Worm (Caenorhabditis elegans) whole organism, L1 larva: ENCODE results near the gene cky-1.

ENCODE experiments used
- aly-2 ChIP-seq: fragments of 150-350 bp; optimal IDR thresholded peaks from 2 replicates; lab custom pipeline; 2014; ENCODE audit warnings: missing biosample characterization, missing genetic modification characterization
- ama-1 ChIP-seq: fragments of 150-350 bp; optimal IDR thresholded peaks from 2 replicates; lab custom pipeline; 2014
- ceh-90 ChIP-seq: sonication (generic microtip); optimal IDR thresholded peaks from 2 replicates; lab custom pipeline; 2016; ENCODE audit warnings: missing genetic modification characterization, missing compliant biosample characterization
- fkh-10 ChIP-seq: sonication (generic microtip); optimal IDR thresholded peaks from 2 replicates; lab custom pipeline; 2017; ENCODE audit warnings: missing biosample characterization, missing genetic modification reagents, missing genetic modification characterization
- grh-1 ChIP-seq: fragments of 200-800 bp; sonication (Bioruptor generic); IDR thresholded peaks from 2 replicates; pipeline ENCODE4 v1.3.6; 2022; ENCODE audit warnings: missing genetic modification reagents, missing genetic modification characterization, missing compliant biosample characterization
- jun-1 ChIP-seq: fragments of 150-350 bp; optimal IDR thresholded peaks from 2 replicates; lab custom pipeline; 2014; ENCODE audit warnings: missing biosample characterization, missing genetic modification reagents, missing genetic modification characterization
- lir-3 ChIP-seq: sonication (generic microtip); optimal IDR thresholded peaks from 2 replicates; lab custom pipeline; 2016; ENCODE audit warnings: mild to moderate bottlenecking, missing genetic modification characterization, moderate library complexity, missing compliant biosample characterization; ENCODE audit not compliant: poor library complexity
- nhr-76 ChIP-seq: sonication (generic microtip); optimal IDR thresholded peaks from 2 replicates; lab custom pipeline; 2017; ENCODE audit warnings: missing biosample characterization, missing genetic modification characterization
- nhr-84 ChIP-seq: sonication (generic microtip); optimal IDR thresholded peaks from 2 replicates; lab custom pipeline; 2017; ENCODE audit warnings: missing biosample characterization, missing genetic modification characterization
- tbx-2 ChIP-seq: sonication (generic microtip); optimal IDR thresholded peaks from 2 replicates; lab custom pipeline; 2016; ENCODE audit warnings: missing genetic modification characterization, missing compliant biosample characterization
- unc-62 ChIP-seq: fragments of 150-350 bp; optimal IDR thresholded peaks from 2 replicates; lab custom pipeline; 2014; ENCODE audit warnings: missing biosample characterization, missing genetic modification reagents, missing genetic modification characterization
- zag-1 ChIP-seq: fragments of 150-350 bp; optimal IDR thresholded peaks from 2 replicates; lab custom pipeline; 2014; ENCODE audit warnings: missing biosample characterization, missing genetic modification characterization

DNA sequence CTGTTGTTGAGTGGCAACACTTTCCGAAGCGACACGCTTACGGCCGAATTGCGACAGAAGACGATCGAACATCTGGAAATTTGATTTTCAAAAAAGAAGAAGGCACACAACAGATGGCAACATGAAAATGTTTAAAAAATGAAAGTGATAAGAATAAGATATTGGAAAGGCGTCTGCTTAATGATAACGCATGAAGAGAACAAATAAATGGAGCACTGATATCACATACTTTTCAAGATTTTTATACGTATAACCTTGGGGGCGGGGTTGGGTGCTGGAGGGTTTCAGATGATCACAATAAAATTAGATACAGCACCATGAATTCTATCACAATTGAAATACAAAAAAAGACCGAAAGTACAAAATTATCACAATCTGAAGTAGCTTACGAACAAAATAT, 8.5 kb downstream of the cky-1 start, which contains the start of gene C15C8.7:
- TF ChIP-seq tbx-2 (tag; lab: Kevin White, UChicago) (no peak), ama-1 (lab: Kevin White, UChicago) (no peak), aly-2 (no peak), nhr-76 (tag; lab: Kevin White, UChicago) (no peak), fkh-10 (GFP tag; lab: Kevin White, UChicago) (no peak), ceh-90 (tag; lab: Kevin White, UChicago) (no peak), grh-1 (GFP tag; lab: Robert Waterston, UW) (no peak), zag-1 (no peak), jun-1 (tag; lab: Kevin White, UChicago) (no peak), lir-3 (tag; lab: Kevin White, UChicago) (no peak), nhr-84 (tag; lab: Kevin White, UChicago) (no peak), unc-62 (GFP tag; lab: Kevin White, UChicago) (no peak)
